Fruit fly (Drosophila melanogaster): ENCODE results near the gene CG3108.

dm6 chrX:5768602-5769251 is 12.7 kb downstream of the CG3108 start:
- TF ChIP-seq CG8478 (optimal IDR thresholded peaks at IDR 0.05) (no peak), psq (optimal IDR thresholded peaks at IDR 0.05) (no peak)

Data from whole organism.